Worm (Caenorhabditis elegans): ENCODE measurements around the gene C05D11.1.

Gene C05D11.1

DNA sequence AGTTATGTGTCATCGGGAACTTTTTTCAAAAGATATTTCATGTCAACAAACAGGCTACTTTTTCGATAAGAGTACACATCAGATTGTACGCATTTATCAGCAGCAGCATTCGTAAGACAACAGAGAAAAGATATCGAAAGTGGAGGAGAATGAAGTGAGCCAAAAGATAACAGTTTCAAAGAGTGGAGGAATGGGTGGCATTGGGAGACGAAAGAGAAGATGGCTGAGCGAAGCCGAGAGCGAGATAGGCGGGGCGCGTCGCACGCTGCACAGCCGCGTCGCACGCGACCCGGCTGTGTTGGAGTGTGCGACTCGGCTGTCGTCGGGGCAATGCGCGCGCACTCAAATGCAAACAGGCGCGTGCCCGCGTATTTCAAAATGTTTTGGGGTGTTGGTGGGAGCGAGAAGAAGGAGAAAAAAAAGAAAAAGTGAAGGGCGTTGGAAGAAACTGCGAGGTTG is 27.7 kb downstream of the C05D11.1 start (continued):
- TF ChIP-seq F57A8.1 (GFP tag; optimal IDR thresholded peaks at IDR 0.05) (no peak), ceh-100 (GFP tag; IDR thresholded peaks at IDR 0.05) (peak; percentile 72), nfyb-1 (GFP tag; IDR thresholded peaks at IDR 0.05) (peak; percentile 95), attf-6 (GFP tag; IDR thresholded peaks at IDR 0.05) (no peak), cebp-1 (GFP tag; IDR thresholded peaks at IDR 0.05) (peak; percentile 94), cebp-1 (tag; optimal IDR thresholded peaks at IDR 0.05) (peak; percentile 97), F55B11.4 (tag; optimal IDR thresholded peaks at IDR 0.05; ENCODE audit: borderline replicate concordance, insufficient read depth) (no peak), Y56A3A.18 (GFP tag; IDR thresholded peaks at IDR 0.05) (no peak), pha-4 (tag; optimal IDR thresholded peaks at IDR 0.05) (peak; percentile 23), cebp-2 (GFP tag; IDR thresholded peaks at IDR 0.05) (0 out of 2 replicates have a peak, but pooled peaks have one; percentile 78), let-607 (tag; optimal IDR thresholded peaks at IDR 0.05) (peak; percentile 83 to 87), madf-8 (GFP tag; conservative IDR thresholded peaks at IDR 0.05) (peak; percentile 73), lin-40 (tag; optimal IDR thresholded peaks at IDR 0.05) (no peak)

DNA sequence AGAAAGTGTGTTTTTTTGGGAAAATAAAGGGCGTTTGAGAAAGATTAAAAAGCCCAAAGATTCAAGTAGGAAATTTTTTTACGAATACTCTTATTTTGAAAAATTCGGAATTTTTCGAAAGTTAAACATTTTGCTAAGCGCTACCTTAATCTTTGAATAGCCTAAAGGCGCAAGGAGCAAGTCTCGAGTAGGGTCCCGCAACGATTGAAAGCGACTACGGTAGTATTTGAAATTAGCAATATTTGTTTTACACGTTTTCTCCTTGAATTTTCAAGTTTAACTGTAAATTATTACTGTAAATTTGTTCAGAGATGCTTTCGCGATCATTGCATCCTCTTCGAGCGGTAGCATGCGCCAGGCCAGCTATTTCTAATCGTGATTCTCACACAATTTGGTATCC is 28.5 kb downstream of the C05D11.1 start, which contains the start of gene nduf-2.2:
Gene nduf-2.2 (plus strand): TSS at position 310 of the 400 bp plus-strand sequence.
- no peak for TF ChIP-seq ccch-3 (GFP tag; optimal IDR thresholded peaks at IDR 0.05)
- TF ChIP-seq xnd-1 (tag; optimal IDR thresholded peaks at IDR 0.05): peak; percentile 23
- TF ChIP-seq lsl-1 (GFP tag; optimal IDR thresholded peaks at IDR 0.05): peak; percentile 85
- TF ChIP-seq bed-1 (GFP tag; IDR thresholded peaks at IDR 0.05): no peak
- no peak for TF ChIP-seq ama-1 (optimal IDR thresholded peaks at IDR 0.05)
- TF ChIP-seq ama-1 (GFP tag; optimal IDR thresholded peaks at IDR 0.05): no peak
- peak; percentile 24 for TF ChIP-seq lin-54 (GFP tag; optimal IDR thresholded peaks at IDR 0.05)
- no peak for TF ChIP-seq snpc-3.4 (tag; optimal IDR thresholded peaks at IDR 0.05)
- peak; percentile 67 for TF ChIP-seq madf-6 (GFP tag; IDR thresholded peaks at IDR 0.05)
- TF ChIP-seq F49E8.2 (tag; optimal IDR thresholded peaks at IDR 0.05; ENCODE audit: insufficient read depth): no peak
- no peak for TF ChIP-seq atf-7 (tag; optimal IDR thresholded peaks at IDR 0.05)
- TF ChIP-seq zim-3 (tag; optimal IDR thresholded peaks at IDR 0.05): no peak
- no peak for TF ChIP-seq gei-17 (GFP tag; optimal IDR thresholded peaks at IDR 0.05)
- no peak for TF ChIP-seq Y53F4B.3 (GFP tag; IDR thresholded peaks at IDR 0.05)
- peak; percentile 6 for TF ChIP-seq efl-1 (GFP tag; optimal IDR thresholded peaks at IDR 0.05)
- 0 out of 2 replicates have a peak, but pooled peaks have one; percentile 15 for TF ChIP-seq D2030.7 (GFP tag; IDR thresholded peaks at IDR 0.05)
- no peak for TF ChIP-seq lir-1 (GFP tag; conservative IDR thresholded peaks at IDR 0.05)
- TF ChIP-seq hlh-12 (tag; optimal IDR thresholded peaks at IDR 0.05): no peak
- no peak for TF ChIP-seq B0019.2 (GFP tag; conservative IDR thresholded peaks at IDR 0.05)
- no peak for TF ChIP-seq ceh-58 (GFP tag; IDR thresholded peaks at IDR 0.05)
- no peak for TF ChIP-seq rec-8 (tag; optimal IDR thresholded peaks at IDR 0.05)
- TF ChIP-seq madf-10 (tag; optimal IDR thresholded peaks at IDR 0.05): no peak
- TF ChIP-seq hlh-26 (GFP tag; conservative IDR thresholded peaks at IDR 0.05): no peak
- TF ChIP-seq F33H1.4 (GFP tag; IDR thresholded peaks at IDR 0.05): peak; percentile 84
- TF ChIP-seq cebp-2 (GFP tag; IDR thresholded peaks at IDR 0.05): no peak

DNA sequence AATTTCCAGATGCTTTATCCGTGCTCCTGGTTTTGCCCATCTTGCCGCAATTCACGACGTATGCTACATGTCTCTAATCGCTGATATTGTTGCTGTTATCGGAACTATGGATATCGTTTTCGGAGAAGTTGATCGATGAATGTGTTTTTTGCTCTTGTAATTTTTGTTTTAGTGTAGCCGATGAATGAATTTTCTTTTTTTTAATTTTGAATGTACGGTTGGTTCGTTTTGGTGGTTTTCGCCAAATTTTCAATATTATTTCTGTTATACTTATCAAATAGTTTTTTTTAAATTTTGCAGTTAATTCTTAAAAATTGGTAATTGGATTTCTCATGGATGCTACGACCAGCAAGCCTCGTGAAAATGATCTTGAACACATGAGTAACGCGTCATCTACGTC is 30.6 kb downstream of the C05D11.1 start, which contains the start of gene T26A5.2:
Gene T26A5.2 (plus strand): TSS at position 301 of the 400 bp plus-strand sequence.
- TF ChIP-seq ztf-18 (tag; optimal IDR thresholded peaks at IDR 0.05): no peak
- TF ChIP-seq ekl-4 (GFP tag; IDR thresholded peaks at IDR 0.05): no peak
- TF ChIP-seq B0261.1 (tag; optimal IDR thresholded peaks at IDR 0.05): no peak
- TF ChIP-seq mel-28 (tag; optimal IDR thresholded peaks at IDR 0.05; ENCODE audit: borderline replicate concordance): no peak
- no peak for TF ChIP-seq attf-3 (GFP tag; conservative IDR thresholded peaks at IDR 0.05)
- no peak for TF ChIP-seq ztf-22 (GFP tag; optimal IDR thresholded peaks at IDR 0.05)
- no peak for TF ChIP-seq ets-4 (GFP tag; optimal IDR thresholded peaks at IDR 0.05)
- TF ChIP-seq die-1 (tag; optimal IDR thresholded peaks at IDR 0.05): no peak
- no peak for TF ChIP-seq F37B4.10 (GFP tag; IDR thresholded peaks at IDR 0.05)
- no peak for TF ChIP-seq F57A8.1 (GFP tag; optimal IDR thresholded peaks at IDR 0.05)
- TF ChIP-seq hmg-1.2 (GFP tag; IDR thresholded peaks at IDR 0.05): no peak
- TF ChIP-seq T07F8.4 (tag; optimal IDR thresholded peaks at IDR 0.05): no peak
- TF ChIP-seq F52B5.7 (tag; optimal IDR thresholded peaks at IDR 0.05): no peak

Data from whole organism, young adult.